Fruit fly (Drosophila melanogaster) whole organism, prepupa: ENCODE measurements around the gene hll.

ENCODE experiments used
- CG10631 ChIP-seq: fragments of 200-800 bp; sonication (Bioruptor generic); optimal IDR thresholded peaks from 2 replicates; lab custom pipeline; 2016; ENCODE audit warnings: missing biosample characterization, missing genetic modification characterization
- CG10669 ChIP-seq: fragments of 200-800 bp; sonication (Bioruptor generic); optimal IDR thresholded peaks from 3 replicates; lab custom pipeline; 2018; ENCODE audit warnings: missing biosample characterization, mild to moderate bottlenecking, missing genetic modification characterization, moderate library complexity
- CG11294 ChIP-seq: fragments of 200-800 bp; sonication (Bioruptor generic); IDR thresholded peaks from 2 replicates; pipeline ENCODE4 v1.3.6; 2022; ENCODE audit warnings: missing biosample characterization, missing genetic modification characterization
- CG11762 ChIP-seq: fragments of 200-800 bp; sonication (Bioruptor generic); optimal IDR thresholded peaks from 3 replicates; lab custom pipeline; 2016; ENCODE audit warnings: missing biosample characterization, missing genetic modification characterization; ENCODE audit not compliant: insufficient read depth
- CG11902 ChIP-seq: fragments of 200-800 bp; sonication (Bioruptor generic); optimal IDR thresholded peaks from 3 replicates; lab custom pipeline; 2016; ENCODE audit warnings: missing biosample characterization, missing genetic modification characterization
- CG15336 ChIP-seq: fragments of 200-800 bp; sonication (Bioruptor generic); IDR thresholded peaks from 2 replicates; pipeline ENCODE4 v1.3.6; 2022; ENCODE audit warnings: missing biosample characterization, missing genetic modification characterization
- CG1621 ChIP-seq: fragments of 200-800 bp; sonication (Bioruptor generic); optimal IDR thresholded peaks from 3 replicates; lab custom pipeline; 2018; ENCODE audit warnings: missing biosample characterization, mild to moderate bottlenecking, missing genetic modification characterization
- CG3032 ChIP-seq: fragments of 200-800 bp; optimal IDR thresholded peaks from 2 replicates; lab custom pipeline; 2019; ENCODE audit warnings: missing biosample characterization, mild to moderate bottlenecking, missing genetic modification characterization, moderate library complexity
- CG31627 ChIP-seq: fragments of 200-800 bp; sonication (Bioruptor generic); optimal IDR thresholded peaks from 3 replicates; lab custom pipeline; 2016; ENCODE audit warnings: missing biosample characterization, missing genetic modification characterization
- CG34406 ChIP-seq: fragments of 200-800 bp; sonication (Bioruptor generic); optimal IDR thresholded peaks from 3 replicates; lab custom pipeline; 2016; ENCODE audit warnings: missing biosample characterization, missing genetic modification characterization
- CG4318 ChIP-seq: fragments of 200-800 bp; sonication (Bioruptor generic); optimal IDR thresholded peaks from 3 replicates; lab custom pipeline; 2017; ENCODE audit warnings: missing biosample characterization, mild to moderate bottlenecking, missing genetic modification characterization
- CG6163 ChIP-seq: fragments of 200-800 bp; sonication (Bioruptor generic); IDR thresholded peaks from 3 replicates; pipeline ENCODE4 v1.3.6; 2022; ENCODE audit warnings: missing biosample characterization, missing genetic modification characterization
- CG6276 ChIP-seq: fragments of 200-800 bp; sonication (Bioruptor generic); optimal IDR thresholded peaks from 2 replicates; lab custom pipeline; 2017; ENCODE audit warnings: missing biosample characterization, mild to moderate bottlenecking, missing genetic modification characterization
- CG6808 ChIP-seq: fragments of 200-800 bp; sonication (Bioruptor generic); optimal IDR thresholded peaks from 3 replicates; lab custom pipeline; 2017; ENCODE audit warnings: missing biosample characterization, missing genetic modification characterization, mild to moderate bottlenecking, moderate library complexity, missing genetic modification reagents
- CG6854 ChIP-seq: fragments of 200-800 bp; sonication (Bioruptor generic); optimal IDR thresholded peaks from 2 replicates; lab custom pipeline; 2017; ENCODE audit warnings: missing biosample characterization, mild to moderate bottlenecking, missing genetic modification characterization
- CG8319 ChIP-seq: fragments of 200-800 bp; sonication (Bioruptor generic); optimal IDR thresholded peaks from 3 replicates; lab custom pipeline; 2016; ENCODE audit warnings: missing biosample characterization, missing genetic modification characterization
- CG8632 ChIP-seq: fragments of 200-800 bp; sonication (Bioruptor generic); optimal IDR thresholded peaks from 3 replicates; lab custom pipeline; 2016; ENCODE audit warnings: missing biosample characterization, missing genetic modification characterization
- CG9139 ChIP-seq: fragments of 200-800 bp; sonication (Bioruptor generic); optimal IDR thresholded peaks from 3 replicates; lab custom pipeline; 2017; ENCODE audit warnings: missing biosample characterization, mild to moderate bottlenecking, missing genetic modification characterization
- Eip75B ChIP-seq: fragments of 200-800 bp; sonication (Bioruptor generic); optimal IDR thresholded peaks from 3 replicates; lab custom pipeline; 2016; ENCODE audit warnings: missing biosample characterization, missing genetic modification characterization
- Eip78C ChIP-seq: fragments of 200-800 bp; sonication (Bioruptor generic); peaks from one replicate; lab custom pipeline; 2016; ENCODE audit warnings: missing biosample characterization, missing genetic modification characterization
- Ets96B ChIP-seq: fragments of 200-800 bp; optimal IDR thresholded peaks from 2 replicates; lab custom pipeline; 2019; ENCODE audit warnings: missing biosample characterization, mild to moderate bottlenecking, missing genetic modification characterization, moderate library complexity
- Gug ChIP-seq: fragments of 200-800 bp; sonication (Bioruptor generic); IDR thresholded peaks from 2 replicates; pipeline ENCODE4 v1.3.6; 2022; ENCODE audit warnings: missing biosample characterization, missing genetic modification characterization
- Hr38 ChIP-seq: sonication (Bioruptor generic); optimal IDR thresholded peaks from 2 replicates; lab custom pipeline; 2016; ENCODE audit warnings: missing biosample characterization, missing genetic modification characterization
- Hr4 ChIP-seq: fragments of 200-800 bp; sonication (Bioruptor generic); optimal IDR thresholded peaks from 3 replicates; lab custom pipeline; 2016; ENCODE audit warnings: missing biosample characterization, missing genetic modification characterization
- Lpt ChIP-seq: fragments of 200-800 bp; sonication (Bioruptor generic); optimal IDR thresholded peaks from 3 replicates; lab custom pipeline; 2016; ENCODE audit warnings: missing biosample characterization, missing genetic modification characterization
- Met ChIP-seq: fragments of 200-800 bp; sonication (Bioruptor generic); optimal IDR thresholded peaks from 3 replicates; lab custom pipeline; 2016; ENCODE audit warnings: missing biosample characterization, missing genetic modification characterization
- OdsH ChIP-seq: fragments of 200-800 bp; sonication (Bioruptor generic); optimal IDR thresholded peaks from 3 replicates; lab custom pipeline; 2016; ENCODE audit warnings: missing biosample characterization, missing genetic modification characterization
- Smox ChIP-seq: fragments of 200-800 bp; sonication (Bioruptor generic); optimal IDR thresholded peaks from 3 replicates; lab custom pipeline; 2016; ENCODE audit warnings: missing biosample characterization, missing genetic modification characterization
- Sox14 ChIP-seq: fragments of 200-800 bp; sonication (Bioruptor generic); optimal IDR thresholded peaks from 3 replicates; lab custom pipeline; 2016; ENCODE audit warnings: missing biosample characterization, missing genetic modification characterization
- Sox15 ChIP-seq: fragments of 200-800 bp; sonication (Bioruptor generic); optimal IDR thresholded peaks from 3 replicates; lab custom pipeline; 2016; ENCODE audit warnings: missing biosample characterization, missing genetic modification characterization
- acj6 ChIP-seq: fragments of 200-800 bp; sonication (Bioruptor generic); optimal IDR thresholded peaks from 3 replicates; lab custom pipeline; 2016; ENCODE audit warnings: missing biosample characterization, missing genetic modification characterization
- cyc ChIP-seq: fragments of 200-800 bp; sonication (Bioruptor generic); optimal IDR thresholded peaks from 3 replicates; lab custom pipeline; 2016; ENCODE audit warnings: missing biosample characterization, missing genetic modification characterization
- dac ChIP-seq: fragments of 200-800 bp; sonication (Bioruptor generic); optimal IDR thresholded peaks from 2 replicates; lab custom pipeline; 2017; ENCODE audit warnings: missing biosample characterization, mild to moderate bottlenecking, missing genetic modification characterization
- dsx ChIP-seq: fragments of 200-800 bp; optimal IDR thresholded peaks from 3 replicates; lab custom pipeline; 2019; ENCODE audit warnings: missing biosample characterization, mild to moderate bottlenecking, missing genetic modification characterization, moderate library complexity; ENCODE audit not compliant: poor library complexity, severe bottlenecking
- eg ChIP-seq: fragments of 200-800 bp; sonication (Bioruptor generic); IDR thresholded peaks from 3 replicates; pipeline ENCODE4 v1.3.6; 2022; ENCODE audit warnings: missing biosample characterization, missing genetic modification characterization
- esn ChIP-seq: fragments of 200-800 bp; sonication (Bioruptor generic); optimal IDR thresholded peaks from 2 replicates; lab custom pipeline; 2016; ENCODE audit warnings: missing biosample characterization, mild to moderate bottlenecking, missing genetic modification characterization, moderate library complexity
- fd59A ChIP-seq: fragments of 200-800 bp; sonication (Bioruptor generic); optimal IDR thresholded peaks from 2 replicates; lab custom pipeline; 2017; ENCODE audit warnings: missing biosample characterization, mild to moderate bottlenecking, missing genetic modification characterization, missing genetic modification reagents
- fd85E ChIP-seq: fragments of 200-800 bp; sonication (Bioruptor generic); optimal IDR thresholded peaks from 3 replicates; lab custom pipeline; 2016; ENCODE audit warnings: missing biosample characterization, missing genetic modification characterization
- lz ChIP-seq: fragments of 200-800 bp; sonication (Bioruptor generic); optimal IDR thresholded peaks from 3 replicates; lab custom pipeline; 2016; ENCODE audit warnings: missing biosample characterization, missing genetic modification characterization
- net ChIP-seq: fragments of 200-800 bp; sonication (Bioruptor generic); optimal IDR thresholded peaks from 3 replicates; lab custom pipeline; 2016; ENCODE audit warnings: missing biosample characterization, missing genetic modification characterization
- pdm3 ChIP-seq: fragments of 200-800 bp; sonication (Bioruptor generic); optimal IDR thresholded peaks from 3 replicates; lab custom pipeline; 2016; ENCODE audit warnings: missing biosample characterization, missing genetic modification characterization
- ss ChIP-seq, 2 experiments: fragments of 200-800 bp; sonication (Bioruptor generic); optimal IDR thresholded peaks; 2 replicates in 1 of 2; 3 replicates in 1 of 2; lab custom pipeline; 2017 to 2018; ENCODE audit warnings: mild to moderate bottlenecking in 2 of 2, missing biosample characterization in 2 of 2, missing genetic modification characterization in 2 of 2, moderate library complexity in 1 of 2
- svp ChIP-seq: fragments of 200-800 bp; sonication (Bioruptor generic); peaks from one replicate; lab custom pipeline; 2016; ENCODE audit warnings: missing biosample characterization, missing genetic modification characterization
- topi ChIP-seq: fragments of 200-800 bp; sonication (Bioruptor generic); optimal IDR thresholded peaks from 3 replicates; lab custom pipeline; 2016; ENCODE audit warnings: missing biosample characterization, missing genetic modification characterization
- vri ChIP-seq: fragments of 200-800 bp; sonication (Bioruptor generic); optimal IDR thresholded peaks from 3 replicates; lab custom pipeline; 2016; ENCODE audit warnings: missing biosample characterization, mild to moderate bottlenecking, missing genetic modification characterization

The hll gene

DNA sequence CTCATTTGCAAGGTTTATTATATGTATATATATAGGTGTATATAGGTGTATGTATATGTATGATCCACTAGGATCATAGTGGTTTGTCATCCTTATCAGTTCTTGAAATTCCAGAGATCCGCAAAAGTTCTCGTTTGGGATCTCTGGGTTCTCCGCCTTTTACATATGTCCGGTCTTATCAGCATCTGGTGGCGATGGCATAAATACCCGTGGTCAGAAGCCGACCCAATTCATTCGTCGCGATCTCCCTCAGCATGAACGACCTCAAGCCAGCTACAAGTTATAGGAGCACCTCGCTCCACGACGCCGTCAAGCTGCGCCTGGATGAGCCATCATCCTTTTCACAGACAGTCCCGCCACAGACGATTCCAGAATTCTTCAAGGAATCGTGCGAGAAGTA, at the start of gene hll:
TSS of gene hll (plus strand) at position 224 of the 400 bp plus-strand sequence.
- TF ChIP-seq svp (GFP tag; lab: Kevin White, UChicago) (peak; percentile 89), CG6276 (GFP tag; lab: Kevin White, UChicago) (no peak)

DNA sequence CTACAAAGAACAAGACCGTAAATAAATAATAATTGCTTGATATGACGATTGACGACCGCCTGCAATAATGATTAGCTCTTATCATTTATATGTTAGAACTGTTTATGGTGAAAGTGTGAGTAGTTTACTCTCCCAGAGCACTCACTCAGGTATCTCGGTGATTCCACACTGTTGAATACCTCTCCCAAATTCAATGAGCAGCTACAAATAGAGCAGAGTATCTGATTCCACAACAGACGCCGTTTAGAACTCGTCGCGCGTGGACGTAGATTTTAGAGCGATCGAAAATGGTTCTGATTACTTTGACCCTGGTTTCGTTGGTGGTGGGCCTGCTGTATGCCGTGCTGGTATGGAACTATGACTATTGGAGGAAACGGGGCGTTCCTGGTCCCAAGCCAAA, 49.7 kb upstream of the hll start, which contains the start of gene Cyp28a5:
TSS of gene Cyp28a5 (plus strand) at position 230 of the 400 bp plus-strand sequence.
- TF ChIP-seq CG34406 (GFP tag; lab: Kevin White, UChicago) (no peak), Hr4 (no peak), CG3032 (tag; lab: Kevin White, UChicago) (no peak), CG8632 (GFP tag; lab: Kevin White, UChicago) (no peak), CG10669 (GFP tag; lab: Kevin White, UChicago) (no peak)
- TF ChIP-seq, all 60 proteins: peak for 0

DNA sequence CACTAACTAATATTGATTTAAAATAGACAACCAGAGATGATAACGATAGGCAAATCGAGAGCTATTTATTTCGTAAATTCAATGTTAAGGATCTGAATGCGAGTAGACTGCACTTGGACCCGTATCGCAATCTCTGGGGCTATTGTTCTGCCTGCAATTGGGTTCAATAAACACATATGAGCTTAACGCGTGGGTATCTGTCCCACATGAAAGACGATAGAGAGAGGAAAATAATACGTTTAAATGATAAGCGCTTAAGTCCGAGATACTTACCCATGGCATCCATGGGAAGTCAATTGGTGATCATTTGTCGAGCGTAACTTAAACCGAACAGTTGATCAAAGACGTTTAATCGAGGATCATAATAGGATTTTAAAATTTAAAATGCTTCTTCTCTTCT, 47.0 kb upstream of the hll start, which contains the start of gene NimC2:
TSS of gene NimC2 (plus strand) at position 301 of the 400 bp plus-strand sequence.
- TF ChIP-seq CG6163 (GFP tag; lab: Robert Waterston, UW) (no peak), eg (GFP tag; lab: Robert Waterston, UW) (no peak), svp (GFP tag; lab: Kevin White, UChicago) (peak; percentile 82), CG6854 (GFP tag; lab: Kevin White, UChicago) (no peak), CG11762 (GFP tag; lab: Kevin White, UChicago) (no peak)

DNA sequence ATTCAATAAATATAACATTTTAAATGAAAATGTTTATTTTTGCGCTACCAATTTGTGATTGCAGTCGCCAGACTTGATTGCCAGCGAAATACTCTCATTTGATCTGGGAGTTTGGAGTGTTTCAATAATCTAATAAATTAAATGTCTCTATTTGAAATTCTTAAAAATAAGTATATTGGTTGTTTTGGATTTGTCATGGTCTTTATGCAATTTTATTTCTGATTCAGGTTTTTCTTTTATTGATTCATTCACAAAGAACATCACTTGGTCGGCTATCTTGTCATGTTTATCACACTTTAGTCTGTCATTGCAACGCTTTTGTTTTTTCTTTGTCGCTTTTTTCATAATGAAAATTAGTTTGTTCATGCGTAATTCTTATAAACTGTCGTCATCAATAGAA, 27.8 kb upstream of the hll start:
- TF ChIP-seq fd59A (no peak), Eip78C (GFP tag; lab: Kevin White, UChicago) (peak; percentile 84), ss (GFP tag; optimal IDR thresholded peaks at IDR 0.05; lab: Kevin White, UChicago) (no peak), CG8319 (GFP tag; lab: Kevin White, UChicago) (no peak), CG6163 (GFP tag; lab: Robert Waterston, UW) (peak; percentile 37; the same call in 1 of the 3 replicates), net (GFP tag; lab: Kevin White, UChicago) (no peak), pdm3 (GFP tag; lab: Kevin White, UChicago) (peak; percentile 38), Gug (GFP tag; lab: Robert Waterston, UW) (peak; percentile 37; the same call in 1 of the 2 replicates), CG15336 (GFP tag; lab: Robert Waterston, UW) (peak; percentile 70; the same call in 1 of the 2 replicates), Ets96B (tag; lab: Kevin White, UChicago) (no peak), Sox15 (GFP tag; lab: Kevin White, UChicago) (no peak), Lpt (GFP tag; lab: Kevin White, UChicago) (no peak), CG8632 (GFP tag; lab: Kevin White, UChicago) (no peak), fd85E (GFP tag; lab: Kevin White, UChicago) (no peak), Eip75B (GFP tag; lab: Kevin White, UChicago) (no peak), dsx (GFP tag; lab: Kevin White, UChicago) (no peak), CG11902 (GFP tag; lab: Kevin White, UChicago) (no peak), vri (GFP tag; lab: Kevin White, UChicago) (no peak), CG31627 (GFP tag; lab: Kevin White, UChicago) (peak; percentile 36), Met (GFP tag; lab: Kevin White, UChicago) (no peak), CG10669 (GFP tag; lab: Kevin White, UChicago) (no peak), CG4318 (GFP tag; lab: Kevin White, UChicago) (no peak), CG3032 (tag; lab: Kevin White, UChicago) (no peak), Smox (GFP tag; lab: Kevin White, UChicago) (peak; percentile 56), acj6 (GFP tag; lab: Kevin White, UChicago) (peak; percentile 27), CG6808 (GFP tag; lab: Kevin White, UChicago) (no peak), CG10631 (GFP tag; lab: Kevin White, UChicago) (peak; percentile 3), esn (GFP tag; lab: Kevin White, UChicago) (no peak), Hr38 (GFP tag; lab: Kevin White, UChicago) (no peak), CG1621 (tag; lab: Kevin White, UChicago) (no peak), Sox14 (peak; percentile 40), CG9139 (no peak), OdsH (GFP tag; lab: Kevin White, UChicago) (peak; percentile 8), dac (GFP tag; lab: Kevin White, UChicago) (no peak), CG6854 (GFP tag; lab: Kevin White, UChicago) (no peak), topi (GFP tag; lab: Kevin White, UChicago) (peak; percentile 61), svp (GFP tag; lab: Kevin White, UChicago) (peak; percentile 86), lz (GFP tag; lab: Kevin White, UChicago) (peak; percentile 57), cyc (GFP tag; lab: Kevin White, UChicago) (peak; percentile 44), CG34406 (GFP tag; lab: Kevin White, UChicago) (peak; percentile 22), CG11294 (GFP tag; lab: Robert Waterston, UW) (peak; percentile 48; the same call in 1 of the 2 replicates)
